Worm (Caenorhabditis elegans) whole organism, L4 larva: ENCODE results near the gene snf-11.

Experiments used
- F37D6.2 ChIP-seq: sonication (generic microtip); optimal IDR thresholded peaks from 2 replicates; lab custom pipeline; 2016; ENCODE audit warnings: mild to moderate bottlenecking, missing genetic modification characterization, missing compliant biosample characterization
- R02D3.7 ChIP-seq: fragments of 150-350 bp; sonication (generic microtip); optimal IDR thresholded peaks from 3 replicates; lab custom pipeline; 2014; ENCODE audit warnings: missing biosample characterization, missing genetic modification characterization
- T26A8.4 ChIP-seq: fragments of 200-800 bp; sonication (Bioruptor generic); IDR thresholded peaks from 2 replicates; pipeline ENCODE4 v1.3.6; 2022; ENCODE audit warnings: missing genetic modification characterization, missing compliant biosample characterization
- Y48G9A.11 ChIP-seq: fragments of 200-800 bp; sonication (Bioruptor generic); IDR thresholded peaks from 2 replicates; pipeline ENCODE4 v1.3.6; 2022; ENCODE audit warnings: missing genetic modification reagents, missing genetic modification characterization, missing compliant biosample characterization
- Y5F2A.4 ChIP-seq: fragments of 200-800 bp; sonication (Bioruptor generic); optimal IDR thresholded peaks from 2 replicates; lab custom pipeline; 2018; ENCODE audit warnings: mild to moderate bottlenecking, missing genetic modification characterization, missing compliant biosample characterization
- Y75B8A.6 ChIP-seq: fragments of 200-800 bp; sonication (Bioruptor generic); IDR thresholded peaks from 2 replicates; pipeline ENCODE4 v1.3.6; 2022; ENCODE audit warnings: missing genetic modification reagents, missing genetic modification characterization, missing compliant biosample characterization
- aha-1 ChIP-seq: fragments of 150-350 bp; peaks from one replicate; lab custom pipeline; 2014; ENCODE audit warnings: missing biosample characterization, missing genetic modification characterization
- ceh-20 ChIP-seq: fragments of 200-800 bp; sonication (Bioruptor generic); IDR thresholded peaks from 2 replicates; pipeline ENCODE4 v1.3.6; 2022; ENCODE audit warnings: missing genetic modification reagents, missing genetic modification characterization, missing compliant biosample characterization
- ces-1 ChIP-seq: fragments of 150-350 bp; sonication (generic microtip); optimal IDR thresholded peaks from 4 replicates; lab custom pipeline; 2014; ENCODE audit warnings: missing biosample characterization, missing genetic modification reagents, missing genetic modification characterization
- cey-2 ChIP-seq: sonication (generic microtip); optimal IDR thresholded peaks from 3 replicates; lab custom pipeline; 2017; ENCODE audit warnings: missing genetic modification characterization, mild to moderate bottlenecking, missing compliant biosample characterization, antibody characterized with exemption, borderline replicate concordance; ENCODE audit not compliant: insufficient read depth
- ctbp-1 ChIP-seq: fragments of 200-800 bp; sonication (Bioruptor generic); IDR thresholded peaks from 2 replicates; pipeline ENCODE4 v1.3.6; 2022; ENCODE audit warnings: missing genetic modification reagents, missing genetic modification characterization, missing compliant biosample characterization
- daf-12 ChIP-seq: fragments of 150-350 bp; optimal IDR thresholded peaks from 2 replicates; lab custom pipeline; 2014; ENCODE audit warnings: missing biosample characterization, missing genetic modification reagents, missing genetic modification characterization
- daf-19 ChIP-seq: fragments of 200-800 bp; sonication (Bioruptor generic); conservative IDR thresholded peaks from 2 replicates; pipeline ENCODE4 v1.3.6; 2022; ENCODE audit warnings: missing genetic modification characterization, missing compliant biosample characterization
- dmd-9 ChIP-seq: fragments of 200-800 bp; sonication (Bioruptor generic); IDR thresholded peaks from 2 replicates; pipeline ENCODE4 v1.3.6; 2022; ENCODE audit warnings: missing genetic modification reagents, missing genetic modification characterization, missing compliant biosample characterization
- dve-1 ChIP-seq: sonication (generic microtip); optimal IDR thresholded peaks from 2 replicates; lab custom pipeline; 2017; ENCODE audit warnings: antibody characterized with exemption, mild to moderate bottlenecking, missing genetic modification characterization, missing compliant biosample characterization; ENCODE audit not compliant: insufficient read depth
- egl-43 ChIP-seq: fragments of 200-800 bp; sonication (Bioruptor generic); IDR thresholded peaks from 2 replicates; pipeline ENCODE4 v1.3.6; 2022; ENCODE audit warnings: missing genetic modification reagents, missing genetic modification characterization, missing compliant biosample characterization
- fkh-10 ChIP-seq: fragments of 150-350 bp; optimal IDR thresholded peaks from 2 replicates; lab custom pipeline; 2014; ENCODE audit warnings: missing biosample characterization, missing genetic modification reagents, missing genetic modification characterization
- hlh-11 ChIP-seq: fragments of 200-800 bp; sonication (Bioruptor generic); optimal IDR thresholded peaks from 2 replicates; lab custom pipeline; 2018; ENCODE audit warnings: mild to moderate bottlenecking, missing genetic modification characterization, missing compliant biosample characterization
- hlh-30 ChIP-seq: sonication (generic microtip); optimal IDR thresholded peaks from 2 replicates; lab custom pipeline; 2017; ENCODE audit warnings: antibody characterized with exemption, mild to moderate bottlenecking, missing genetic modification characterization, missing compliant biosample characterization; ENCODE audit not compliant: insufficient read depth
- hmg-1.1 ChIP-seq: fragments of 200-800 bp; sonication (Bioruptor generic); IDR thresholded peaks from 2 replicates; pipeline ENCODE4 v1.3.6; 2022; ENCODE audit warnings: missing genetic modification reagents, missing genetic modification characterization, missing compliant biosample characterization
- lim-7 ChIP-seq: fragments of 200-800 bp; sonication (Bioruptor generic); IDR thresholded peaks from 2 replicates; pipeline ENCODE4 v1.3.6; 2022; ENCODE audit warnings: missing genetic modification characterization, missing compliant biosample characterization
- lin-29 ChIP-seq: fragments of 200-800 bp; sonication (Bioruptor generic); IDR thresholded peaks from 2 replicates; pipeline ENCODE4 v1.3.6; 2022; ENCODE audit warnings: missing genetic modification reagents, missing genetic modification characterization, missing compliant biosample characterization
- lin-38 ChIP-seq: fragments of 200-800 bp; sonication (Bioruptor generic); IDR thresholded peaks from 2 replicates; pipeline ENCODE4 v1.3.6; 2022; ENCODE audit warnings: missing genetic modification reagents, missing genetic modification characterization, missing compliant biosample characterization
- mxl-2 ChIP-seq: fragments of 200-800 bp; sonication (Bioruptor generic); conservative IDR thresholded peaks from 2 replicates; pipeline ENCODE4 v1.3.6; 2022; ENCODE audit warnings: missing genetic modification reagents, missing genetic modification characterization, missing compliant biosample characterization
- nhr-237 ChIP-seq: sonication (generic microtip); optimal IDR thresholded peaks from 2 replicates; lab custom pipeline; 2017; ENCODE audit warnings: missing biosample characterization, missing genetic modification characterization
- nhr-41 ChIP-seq: fragments of 200-800 bp; sonication (Bioruptor generic); IDR thresholded peaks from 2 replicates; pipeline ENCODE4 v1.3.6; 2022; ENCODE audit warnings: missing genetic modification reagents, missing genetic modification characterization, missing compliant biosample characterization
- nhr-76 ChIP-seq: fragments of 150-350 bp; optimal IDR thresholded peaks from 2 replicates; lab custom pipeline; 2014; ENCODE audit warnings: missing biosample characterization, missing genetic modification characterization
- nhr-77 ChIP-seq: fragments of 150-350 bp; optimal IDR thresholded peaks from 2 replicates; lab custom pipeline; 2014; ENCODE audit warnings: missing biosample characterization, missing genetic modification characterization
- pqm-1 ChIP-seq: sonication (generic microtip); optimal IDR thresholded peaks from 2 replicates; lab custom pipeline; 2017; ENCODE audit warnings: missing biosample characterization, missing genetic modification characterization
- rbr-2 ChIP-seq: sonication (generic microtip); optimal IDR thresholded peaks from 2 replicates; lab custom pipeline; 2016; ENCODE audit warnings: missing genotype, missing genetic modification characterization, missing compliant biosample characterization
- set-16 ChIP-seq: fragments of 200-800 bp; sonication (Bioruptor generic); IDR thresholded peaks from 2 replicates; pipeline ENCODE4 v1.3.6; 2022; ENCODE audit warnings: missing genetic modification reagents, missing genetic modification characterization, missing compliant biosample characterization
- spr-3 ChIP-seq: fragments of 200-800 bp; sonication (Bioruptor generic); optimal IDR thresholded peaks from 2 replicates; lab custom pipeline; 2018; ENCODE audit warnings: mild to moderate bottlenecking, missing genetic modification characterization, missing compliant biosample characterization
- tra-1 ChIP-seq: fragments of 200-800 bp; sonication (Bioruptor generic); IDR thresholded peaks from 2 replicates; pipeline ENCODE4 v1.3.6; 2022; ENCODE audit warnings: missing genetic modification reagents, missing genetic modification characterization, missing compliant biosample characterization
- unc-62 ChIP-seq, 3 experiments: fragments of 150-350 bp in 1 of 3; sonication (generic microtip); optimal IDR thresholded peaks in 2 of 3; peaks in 1 of 3; 1 replicate in 1 of 3; 2 replicates in 2 of 3; lab custom pipeline; 2014 to 2017; ENCODE audit warnings: missing biosample characterization in 3 of 3, missing genetic modification characterization in 3 of 3, missing genetic modification reagents in 3 of 3, missing genotype in 1 of 3
- zag-1 ChIP-seq: fragments of 150-350 bp; optimal IDR thresholded peaks from 2 replicates; lab custom pipeline; 2014; ENCODE audit warnings: missing biosample characterization, missing genetic modification characterization
- zip-2 ChIP-seq: fragments of 150-350 bp; optimal IDR thresholded peaks from 2 replicates; lab custom pipeline; 2014; ENCODE audit warnings: missing biosample characterization, missing genetic modification characterization

Gene snf-11

ce11 chrV:11344112-11344511 is 35.9 kb upstream of the snf-11 start:
- TF ChIP-seq zip-2, result peak; percentile 4
- TF ChIP-seq daf-12, result no peak
- TF ChIP-seq nhr-41 (GFP tag; lab: Robert Waterston, UW), result no peak
- TF ChIP-seq fkh-10 (GFP tag; lab: Kevin White, UChicago), result no peak
- TF ChIP-seq cey-2 (tag; lab: Kevin White, UChicago), result no peak
- peak in 1 of 2 experiments; percentile 65 for TF ChIP-seq unc-62 (GFP tag; optimal IDR thresholded peaks at IDR 0.05 in 1 of 2; lab: Kevin White, UChicago)
- no peak for TF ChIP-seq unc-62 (tag; optimal IDR thresholded peaks at IDR 0.05; lab: Kevin White, UChicago)
- no peak for TF ChIP-seq dmd-9 (GFP tag; lab: Robert Waterston, UW)
- TF ChIP-seq Y5F2A.4 (GFP tag; lab: Kevin White, UChicago), result no peak
- TF ChIP-seq ceh-20 (GFP tag; lab: Robert Waterston, UW), result no peak
- no peak for TF ChIP-seq Y48G9A.11
- TF ChIP-seq lin-29 (GFP tag; lab: Robert Waterston, UW), result no peak
- TF ChIP-seq T26A8.4 (GFP tag; lab: Robert Waterston, UW), result peak; percentile 54; the same call in 1 of the 2 replicates
- TF ChIP-seq nhr-77, result no peak
- TF ChIP-seq lin-38 (GFP tag; lab: Robert Waterston, UW), result no peak
- TF ChIP-seq hlh-30 (tag; lab: Kevin White, UChicago), result no peak

DNA sequence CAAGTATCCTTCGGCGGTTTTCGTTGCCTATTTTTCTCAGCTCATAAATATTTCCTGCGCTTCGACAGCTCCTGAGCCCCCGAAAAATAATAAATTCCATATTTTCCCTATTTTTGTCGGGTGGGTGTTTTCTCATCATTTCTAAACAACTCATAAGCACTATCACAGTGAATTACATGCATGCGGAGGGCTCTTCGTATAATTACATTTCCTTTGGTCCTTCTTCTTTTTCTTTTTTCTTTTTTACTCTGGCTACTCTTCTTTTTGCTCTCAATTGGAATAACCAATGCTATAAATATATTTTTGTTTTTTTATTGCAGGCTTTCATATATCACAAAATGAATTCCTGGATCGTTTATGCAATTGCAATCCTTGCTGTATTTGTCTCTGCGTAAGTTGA is 33.7 kb upstream of the snf-11 start, which contains the start of gene T02E9.5:
Gene T02E9.5, plus strand, starts transcription at position 321 of the 400 bp plus-strand sequence.
- TF ChIP-seq Y75B8A.6 (GFP tag; lab: Robert Waterston, UW) (no peak), zag-1 (tag; lab: Kevin White, UChicago) (no peak), Y48G9A.11 (no peak), ces-1 (GFP tag; lab: Kevin White, UChicago) (peak; percentile 42), daf-19 (no peak), mxl-2 (GFP tag; lab: Robert Waterston, UW) (no peak), nhr-237 (no peak)
- TF ChIP-seq, all 104 proteins: peak for 1

DNA sequence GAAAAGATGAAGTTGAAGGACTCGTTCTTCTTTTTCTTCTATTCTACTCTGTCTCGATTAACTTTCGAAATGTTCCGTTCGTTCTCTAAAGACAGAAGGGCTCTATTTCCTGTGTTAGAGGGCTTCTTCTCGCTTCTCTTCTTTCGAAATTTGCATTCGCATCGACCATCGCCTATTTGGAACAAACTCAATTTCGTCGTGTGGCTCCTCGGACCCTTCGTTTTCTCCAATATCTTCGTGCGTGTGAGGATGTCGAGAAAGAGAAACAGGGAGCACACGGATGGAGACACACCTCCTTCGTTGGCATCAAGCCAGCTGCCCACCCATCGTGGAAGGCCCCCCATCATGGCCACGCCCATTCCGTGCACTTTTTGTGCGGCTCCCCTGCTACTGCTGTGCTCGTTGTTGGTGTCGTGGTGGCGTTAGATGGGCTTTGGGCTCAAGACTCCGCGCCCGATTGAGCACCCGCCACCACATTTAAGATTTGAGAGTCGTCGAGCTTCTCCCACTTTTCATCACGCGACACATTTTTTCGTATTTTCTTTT is 33.0 kb upstream of the snf-11 start:
- TF ChIP-seq nhr-76 (tag; lab: Kevin White, UChicago), result no peak
- no peak for TF ChIP-seq R02D3.7
- TF ChIP-seq spr-3 (GFP tag; lab: Kevin White, UChicago), result no peak
- TF ChIP-seq hlh-11 (tag; lab: Kevin White, UChicago), result peak; percentile 11
- TF ChIP-seq hmg-1.1, result no peak; the same call in 1 of the 2 replicates
- no peak for TF ChIP-seq dmd-9 (GFP tag; lab: Robert Waterston, UW)
- TF ChIP-seq egl-43, result 0 out of 2 replicates have a peak, but pooled peaks have one; percentile 29
- TF ChIP-seq pqm-1 (tag; lab: Kevin White, UChicago), result no peak
- 0 out of 2 replicates have a peak, but pooled peaks have one; percentile 46 for TF ChIP-seq lim-7 (GFP tag; lab: Robert Waterston, UW)
- peak; percentile 91 for TF ChIP-seq fkh-10 (GFP tag; lab: Kevin White, UChicago)
- peak; percentile 89 for TF ChIP-seq aha-1 (tag; lab: Kevin White, UChicago)
- peak; percentile 14 for TF ChIP-seq F37D6.2
- no peak for TF ChIP-seq dve-1
- TF ChIP-seq ctbp-1 (GFP tag; lab: Robert Waterston, UW), result peak; percentile 63; the same call in 1 of the 2 replicates
- no peak for TF ChIP-seq tra-1 (GFP tag; lab: Robert Waterston, UW)
- peak in 1 of 2 experiments; percentile 3 for TF ChIP-seq unc-62 (GFP tag; optimal IDR thresholded peaks at IDR 0.05 in 1 of 2; lab: Kevin White, UChicago)
- TF ChIP-seq unc-62 (tag; optimal IDR thresholded peaks at IDR 0.05; lab: Kevin White, UChicago), result no peak
- peak; percentile 27 for TF ChIP-seq rbr-2 (tag; lab: Kevin White, UChicago)
- peak; percentile 72 for TF ChIP-seq ces-1 (GFP tag; lab: Kevin White, UChicago)
- peak; percentile 82 for TF ChIP-seq set-16 (GFP tag; lab: Robert Waterston, UW)
